Fruit fly (Drosophila melanogaster): ENCODE measurements around the gene Ets21C.
A peak's percentile ranks its signal among the peaks of the same experiment; 100 is the strongest.

Ets21C gene

DNA sequence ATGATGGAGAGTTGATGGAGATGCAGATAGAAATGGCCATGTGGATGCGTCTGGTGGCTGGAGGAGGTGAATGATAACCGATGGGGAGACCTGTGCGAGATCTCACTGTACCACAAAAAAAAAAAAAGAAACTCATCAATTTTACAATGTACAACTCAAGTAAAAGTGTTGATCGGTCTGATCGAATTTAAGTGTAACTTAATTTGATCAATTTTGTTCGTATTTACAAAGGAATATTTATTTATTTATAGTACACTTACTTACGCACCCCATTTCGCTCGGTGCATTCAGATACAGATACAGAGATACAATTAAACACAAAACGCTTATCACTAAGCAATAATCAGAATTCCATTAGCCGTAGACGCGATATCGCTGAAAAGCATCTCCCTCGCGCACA, 30.0 kb downstream of the Ets21C start (continued):
- TF ChIP-seq CG15011 (GFP tag; optimal IDR thresholded peaks at IDR 0.05), result no peak
- TF ChIP-seq CG13123 (GFP tag; optimal IDR thresholded peaks at IDR 0.05), result no peak
- TF ChIP-seq CG30403 (GFP tag; optimal IDR thresholded peaks at IDR 0.05), result peak; percentile 58
- peak; percentile 71 for TF ChIP-seq CG2712 (tag; optimal IDR thresholded peaks at IDR 0.05)
- peak; percentile 60 for TF ChIP-seq CG4820 (GFP tag; optimal IDR thresholded peaks at IDR 0.05)
- peak; percentile 50 for TF ChIP-seq PHDP (tag; optimal IDR thresholded peaks at IDR 0.05)
- peak; percentile 48; the same call in 1 of the 2 replicates for TF ChIP-seq ap (GFP tag; IDR thresholded peaks at IDR 0.05)
- no peak for TF ChIP-seq Dfd (GFP tag; optimal IDR thresholded peaks at IDR 0.05)
- peak; percentile 20 for TF ChIP-seq Camta (GFP tag; optimal IDR thresholded peaks at IDR 0.05)
- peak; percentile 50 for TF ChIP-seq Hr3 (GFP tag; optimal IDR thresholded peaks at IDR 0.05)
- peak; percentile 22 for TF ChIP-seq org-1 (GFP tag; optimal IDR thresholded peaks at IDR 0.05)
- TF ChIP-seq Dip2 (GFP tag; IDR thresholded peaks at IDR 0.05), result no peak
- peak; percentile 18 for TF ChIP-seq CG2202 (tag; optimal IDR thresholded peaks at IDR 0.05)
- TF ChIP-seq CG3838 (GFP tag; optimal IDR thresholded peaks at IDR 0.05), result no peak
- TF ChIP-seq CG11456 (GFP tag; IDR thresholded peaks at IDR 0.05), result no peak
- no peak for TF ChIP-seq CG13296 (GFP tag; optimal IDR thresholded peaks at IDR 0.05)
- 0 out of 3 replicates have a peak, but pooled peaks have one; percentile 24 for TF ChIP-seq CG34422 (GFP tag; IDR thresholded peaks at IDR 0.05)
- TF ChIP-seq CG10267 (tag; optimal IDR thresholded peaks at IDR 0.05), result peak; percentile 55
- peak; percentile 42; the same call in 1 of the 3 replicates for TF ChIP-seq CG3726 (GFP tag; IDR thresholded peaks at IDR 0.05)
- no peak for TF ChIP-seq CG18011 (GFP tag; optimal IDR thresholded peaks at IDR 0.05)
- no peak for TF ChIP-seq CG10431 (GFP tag; optimal IDR thresholded peaks at IDR 0.05)
- TF ChIP-seq Lpt (GFP tag; optimal IDR thresholded peaks at IDR 0.05), result no peak
- TF ChIP-seq Adf1 (GFP tag; IDR thresholded peaks at IDR 0.05), result no peak
- no peak for TF ChIP-seq gcm2 (GFP tag; optimal IDR thresholded peaks at IDR 0.05)
- peak; percentile 7 for TF ChIP-seq NC2α (GFP tag; optimal IDR thresholded peaks at IDR 0.05)
- TF ChIP-seq Hr51 (GFP tag; optimal IDR thresholded peaks at IDR 0.05), result peak in 1 of 2 experiments; percentile 39
- TF ChIP-seq dysf (GFP tag; IDR thresholded peaks at IDR 0.05), result peak; percentile 40; the same call in 1 of the 3 replicates
- peak; percentile 49 for TF ChIP-seq CG13424 (tag; optimal IDR thresholded peaks at IDR 0.05)
- no peak for TF ChIP-seq Dbx (GFP tag; IDR thresholded peaks at IDR 0.05)
- peak; percentile 20 for TF ChIP-seq trem (tag; optimal IDR thresholded peaks at IDR 0.05)
- no peak for TF ChIP-seq Atf3 (GFP tag; optimal IDR thresholded peaks at IDR 0.05)
- TF ChIP-seq nmo (GFP tag; optimal IDR thresholded peaks at IDR 0.05), result peak; percentile 74
- TF ChIP-seq corto (GFP tag; optimal IDR thresholded peaks at IDR 0.05), result no peak
- TF ChIP-seq Mes4 (GFP tag; optimal IDR thresholded peaks at IDR 0.05), result no peak
- TF ChIP-seq Pdp1 (GFP tag; optimal IDR thresholded peaks at IDR 0.05), result peak in 1 of 2 experiments; percentile 21
- TF ChIP-seq Gsc (GFP tag; IDR thresholded peaks at IDR 0.05), result 0 out of 2 replicates have a peak, but pooled peaks have one; percentile 40
- peak; percentile 31 for TF ChIP-seq NC2β (GFP tag; optimal IDR thresholded peaks at IDR 0.05)
- TF ChIP-seq Dp (GFP tag; optimal IDR thresholded peaks at IDR 0.05), result no peak
- no peak for TF ChIP-seq CG6765 (GFP tag; optimal IDR thresholded peaks at IDR 0.05)
- TF ChIP-seq slou (GFP tag; optimal IDR thresholded peaks at IDR 0.05), result peak; percentile 19
- TF ChIP-seq pfk (GFP tag; optimal IDR thresholded peaks at IDR 0.05), result no peak
- TF ChIP-seq Ets97D (GFP tag; optimal IDR thresholded peaks at IDR 0.05), result no peak
- no peak for TF ChIP-seq mld (GFP tag; IDR thresholded peaks at IDR 0.05; ENCODE audit: partially characterized antibody)
- no peak for TF ChIP-seq CrebB (tag; optimal IDR thresholded peaks at IDR 0.05)
- peak; percentile 72 for TF ChIP-seq chm (GFP tag; IDR thresholded peaks at IDR 0.05)
- TF ChIP-seq CG9215 (GFP tag; IDR thresholded peaks at IDR 0.05), result 0 out of 2 replicates have a peak, but pooled peaks have one; percentile 31
- peak; percentile 25 for TF ChIP-seq HLH54F (GFP tag; optimal IDR thresholded peaks at IDR 0.05)
- peak; percentile 70 for TF ChIP-seq Sox102F (GFP tag; optimal IDR thresholded peaks at IDR 0.05)
- no peak for TF ChIP-seq Dip3 (GFP tag; optimal IDR thresholded peaks at IDR 0.05)
- no peak for TF ChIP-seq NFAT (GFP tag; IDR thresholded peaks at IDR 0.05)
- no peak for TF ChIP-seq Dad (GFP tag; optimal IDR thresholded peaks at IDR 0.05)
- no peak for TF ChIP-seq ERR (GFP tag; optimal IDR thresholded peaks at IDR 0.05)

Measured in whole organism, embryonic.